Worm (Caenorhabditis elegans): ENCODE data around the gene B0547.2.
A peak's percentile ranks its signal among the peaks of the same experiment; 100 is the strongest.

The B0547.2 gene

DNA sequence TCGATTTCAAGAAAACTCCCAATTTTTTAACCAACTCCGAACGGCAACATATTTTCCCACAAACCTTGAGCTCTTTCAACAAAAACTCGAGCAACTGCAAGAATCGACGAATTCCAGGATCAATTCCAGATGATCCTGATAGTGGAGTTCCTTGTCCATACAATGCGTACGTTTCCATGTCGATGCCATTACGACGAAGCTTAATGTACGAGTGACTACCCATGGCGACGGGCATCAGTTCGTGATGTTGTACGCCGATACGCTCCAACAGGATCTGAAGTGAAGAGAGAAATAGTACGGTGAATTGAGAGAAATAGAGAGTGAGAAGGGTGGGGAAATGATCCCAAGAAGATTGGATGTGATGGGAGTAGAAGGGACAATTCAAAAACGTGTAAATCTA is 16.3 kb downstream of the B0547.2 start:
- TF ChIP-seq dao-5 (tag; optimal IDR thresholded peaks at IDR 0.05): no peak
- TF ChIP-seq him-1 (tag; optimal IDR thresholded peaks at IDR 0.05): no peak
- TF ChIP-seq W03F9.2 (tag; optimal IDR thresholded peaks at IDR 0.05): no peak

DNA sequence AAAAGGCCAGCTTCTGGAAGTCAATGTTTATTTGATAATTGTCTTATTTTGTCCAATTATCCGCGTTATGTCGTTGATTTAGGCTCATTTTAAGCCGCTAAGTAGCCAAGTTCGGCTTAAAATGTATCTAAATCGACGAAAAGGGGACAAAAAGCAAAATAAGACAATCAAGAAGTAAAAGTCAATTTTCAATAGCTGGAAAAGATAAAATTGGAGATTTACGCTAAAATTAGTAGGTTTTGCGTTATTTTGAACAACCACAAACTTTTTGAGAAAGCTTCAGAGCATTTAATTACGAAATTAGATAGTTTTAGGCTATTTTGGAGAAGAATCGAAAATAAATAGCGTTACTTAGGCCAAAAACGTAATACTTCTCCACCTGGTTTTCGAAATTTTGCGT is 17.1 kb downstream of the B0547.2 start:
- TF ChIP-seq dao-5 (tag; optimal IDR thresholded peaks at IDR 0.05) (no peak), him-1 (tag; optimal IDR thresholded peaks at IDR 0.05) (no peak), W03F9.2 (tag; optimal IDR thresholded peaks at IDR 0.05) (no peak)

DNA sequence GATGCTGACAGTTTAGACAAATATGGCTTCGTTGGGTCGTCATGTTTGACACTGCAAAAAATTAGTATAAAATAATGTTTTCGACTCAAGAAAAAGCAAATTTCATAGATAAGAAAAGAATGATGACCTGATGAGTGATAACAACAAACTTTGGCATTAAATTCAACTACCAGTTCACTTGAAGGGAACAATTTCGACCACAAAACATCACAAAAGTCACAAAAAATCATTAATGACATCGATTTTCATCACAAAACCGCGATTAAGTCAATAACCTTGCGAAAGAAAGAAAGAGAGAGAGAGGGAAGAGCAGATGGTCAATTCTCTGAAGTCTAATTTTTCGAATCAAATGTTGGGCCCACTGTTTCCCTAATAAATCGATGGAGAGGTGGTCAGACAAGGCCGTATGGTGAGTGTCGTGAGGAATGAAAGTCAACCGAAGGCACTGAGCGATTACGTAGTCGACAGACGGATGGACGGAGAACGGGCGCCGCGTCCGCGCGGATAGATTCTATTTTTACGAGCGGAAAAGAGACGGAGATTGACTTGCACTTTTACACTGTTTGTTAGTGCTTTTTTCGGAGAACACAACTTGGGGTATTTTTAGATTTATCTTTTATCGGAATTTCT is 18.7 kb downstream of the B0547.2 start, which contains the start of gene bec-1:
bec-1 (minus strand) TSS at position 51 of the 630 bp plus-strand sequence.
- TF ChIP-seq dao-5 (tag; optimal IDR thresholded peaks at IDR 0.05) (no peak), him-1 (tag; optimal IDR thresholded peaks at IDR 0.05) (no peak), W03F9.2 (tag; optimal IDR thresholded peaks at IDR 0.05) (no peak)

DNA sequence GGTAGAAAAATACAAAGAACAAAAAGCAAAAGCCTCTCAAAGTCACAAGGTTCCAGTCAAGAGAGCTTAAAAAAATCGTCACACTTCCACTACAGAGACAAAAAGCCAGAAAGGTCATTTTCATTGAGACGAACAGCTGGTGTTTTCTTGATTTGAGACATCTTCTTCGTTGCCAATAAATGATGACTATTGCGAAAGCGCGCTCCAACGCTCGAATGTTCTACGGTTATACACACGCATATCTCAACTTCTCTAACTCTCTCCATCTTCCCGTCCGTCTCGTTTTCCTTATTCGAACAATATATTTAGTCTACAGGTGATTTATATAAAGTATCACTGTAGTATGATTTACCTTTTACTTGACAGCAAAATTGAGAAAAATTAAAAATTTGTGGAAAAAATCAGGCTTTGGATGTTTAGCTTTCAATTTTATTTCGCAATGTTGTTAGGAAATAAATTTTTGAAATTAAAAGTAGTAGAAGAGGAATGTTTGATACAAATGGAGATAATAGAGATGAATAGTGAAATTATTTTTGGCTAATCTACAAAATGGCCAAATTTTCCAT is 19.6 kb downstream of the B0547.2 start:
- TF ChIP-seq W03F9.2 (tag; optimal IDR thresholded peaks at IDR 0.05) (peak; percentile 32), him-1 (tag; optimal IDR thresholded peaks at IDR 0.05) (no peak)

DNA sequence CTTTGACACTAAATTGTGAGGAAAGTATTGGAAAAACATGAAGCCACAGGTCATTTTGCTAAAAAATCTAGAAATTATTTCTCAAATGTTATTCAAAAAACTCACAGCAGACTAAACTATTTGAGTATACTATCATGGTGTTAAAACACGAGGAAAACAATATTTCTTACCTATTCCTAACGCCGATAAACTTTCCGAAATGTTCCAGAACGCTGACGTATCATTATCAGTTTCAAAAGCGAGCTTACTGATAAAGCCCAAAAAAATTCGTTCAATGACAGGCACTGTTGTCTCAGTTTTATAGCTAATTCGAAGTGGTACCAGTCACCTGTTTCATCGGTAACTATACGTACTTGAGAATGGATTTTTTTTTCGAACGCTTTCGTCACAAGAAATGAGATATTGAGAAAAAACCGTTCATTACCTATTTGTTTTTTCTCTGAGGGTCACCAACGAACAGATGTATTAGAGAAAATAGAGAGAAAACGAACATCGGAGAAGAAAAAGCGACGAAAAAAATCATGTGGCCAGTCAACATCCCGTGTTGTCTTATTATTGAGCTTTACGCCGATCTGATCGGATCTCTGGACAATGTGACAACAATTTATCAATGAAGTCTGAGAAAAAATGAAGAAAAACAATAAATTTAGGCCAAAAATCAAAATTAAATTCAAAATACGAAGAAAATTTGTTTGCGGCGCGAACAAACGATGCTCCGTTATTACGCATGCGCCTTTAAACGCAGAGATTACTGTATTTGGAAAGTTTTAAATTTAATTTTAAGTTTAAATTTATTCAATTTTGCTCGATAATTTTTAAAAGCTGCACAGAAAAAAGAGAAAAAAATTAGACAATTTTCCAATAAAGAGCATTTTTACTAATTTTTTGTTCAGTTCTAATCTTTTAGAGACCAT is 20.6 kb downstream of the B0547.2 start:
- peak; percentile 11 for TF ChIP-seq W03F9.2 (tag; optimal IDR thresholded peaks at IDR 0.05)
- no peak for TF ChIP-seq dao-5 (tag; optimal IDR thresholded peaks at IDR 0.05)
- TF ChIP-seq him-1 (tag; optimal IDR thresholded peaks at IDR 0.05): no peak

DNA sequence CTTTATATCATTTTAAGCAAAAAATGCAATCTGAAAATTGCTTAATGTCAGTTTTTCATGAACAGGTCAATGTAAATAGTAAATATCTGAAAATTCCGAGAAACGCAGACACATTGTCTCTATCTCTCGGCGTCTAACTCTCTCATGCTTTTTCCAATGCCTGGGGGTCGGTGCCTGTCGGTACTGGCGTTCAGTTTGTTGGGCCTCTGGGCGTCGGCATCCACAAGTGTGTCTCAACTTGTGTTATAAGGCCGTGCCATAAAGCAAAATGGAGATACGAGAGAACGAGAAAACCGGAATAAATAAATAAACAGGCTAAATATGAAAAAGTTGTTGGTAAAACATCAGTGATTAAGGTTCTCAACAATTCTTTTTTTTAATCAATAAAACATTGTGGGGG is 21.4 kb downstream of the B0547.2 start:
- TF ChIP-seq dao-5 (tag; optimal IDR thresholded peaks at IDR 0.05) (no peak), him-1 (tag; optimal IDR thresholded peaks at IDR 0.05) (no peak), W03F9.2 (tag; optimal IDR thresholded peaks at IDR 0.05) (no peak)

DNA sequence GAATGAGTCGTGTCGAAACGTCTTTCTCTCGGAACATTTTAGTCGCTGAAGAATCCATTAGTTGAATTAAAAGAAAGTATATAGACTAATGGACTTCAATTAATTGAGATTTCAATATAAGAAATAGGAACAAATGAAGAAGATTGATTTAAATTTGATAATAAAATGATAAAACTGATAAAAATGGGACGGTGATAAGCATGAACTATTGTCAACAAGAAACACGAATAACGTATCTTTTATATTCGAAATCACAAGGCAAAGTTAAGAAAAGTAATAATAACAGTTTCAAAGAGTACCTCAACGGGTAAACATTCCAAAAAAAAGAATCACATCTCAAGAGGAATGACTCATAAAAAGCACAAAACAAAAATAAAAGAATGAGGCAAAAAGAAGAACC is 23.7 kb downstream of the B0547.2 start, which contains the start of gene T19E7.6:
T19E7.6 (minus strand) TSS at position 45 of the 400 bp plus-strand sequence.
- TF ChIP-seq dao-5 (tag; optimal IDR thresholded peaks at IDR 0.05) (no peak), W03F9.2 (tag; optimal IDR thresholded peaks at IDR 0.05) (no peak), him-1 (tag; optimal IDR thresholded peaks at IDR 0.05) (no peak)

DNA sequence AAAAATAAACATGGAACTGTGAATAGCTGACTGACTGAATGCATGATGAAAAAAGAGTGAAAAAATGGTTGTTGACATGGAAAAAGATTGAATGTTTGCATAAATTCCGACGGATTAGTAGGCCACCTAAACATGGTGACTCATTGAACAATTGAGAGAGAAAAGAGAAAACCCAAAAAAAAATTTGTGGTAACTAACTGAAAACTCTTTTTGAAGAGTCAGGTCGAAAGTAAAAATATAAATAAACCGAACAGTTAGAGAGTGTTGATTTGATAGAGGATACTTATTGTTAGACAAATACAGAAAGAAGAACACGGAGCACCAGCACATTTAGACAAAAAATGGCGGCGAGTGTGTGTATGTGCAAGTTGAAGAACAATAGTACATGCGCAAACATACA is 25.5 kb downstream of the B0547.2 start:
- TF ChIP-seq him-1 (tag; optimal IDR thresholded peaks at IDR 0.05) (no peak), W03F9.2 (tag; optimal IDR thresholded peaks at IDR 0.05) (no peak), dao-5 (tag; optimal IDR thresholded peaks at IDR 0.05) (no peak)

DNA sequence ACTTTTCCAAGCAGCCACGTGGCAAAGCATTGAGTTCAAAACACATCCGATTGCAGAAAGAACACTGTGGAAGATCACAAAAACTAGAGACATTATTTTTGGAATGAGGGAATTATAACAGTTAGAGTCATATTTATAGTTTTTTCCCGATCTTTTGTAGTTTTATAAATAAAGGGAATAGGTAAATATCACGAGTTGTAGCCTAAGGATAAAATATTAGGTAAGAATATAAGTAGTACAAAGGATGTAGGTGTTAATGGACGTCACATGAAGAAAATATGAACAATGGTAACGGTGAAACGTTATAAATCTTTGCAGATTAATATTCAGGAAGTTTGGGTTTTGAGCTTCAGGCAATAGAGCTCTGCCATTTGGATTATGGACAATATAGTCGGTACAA is 28.6 kb downstream of the B0547.2 start, which contains the start of gene srd-5:
srd-5 (minus strand) TSS at position 101 of the 400 bp plus-strand sequence.
- no peak for TF ChIP-seq W03F9.2 (tag; optimal IDR thresholded peaks at IDR 0.05)

DNA sequence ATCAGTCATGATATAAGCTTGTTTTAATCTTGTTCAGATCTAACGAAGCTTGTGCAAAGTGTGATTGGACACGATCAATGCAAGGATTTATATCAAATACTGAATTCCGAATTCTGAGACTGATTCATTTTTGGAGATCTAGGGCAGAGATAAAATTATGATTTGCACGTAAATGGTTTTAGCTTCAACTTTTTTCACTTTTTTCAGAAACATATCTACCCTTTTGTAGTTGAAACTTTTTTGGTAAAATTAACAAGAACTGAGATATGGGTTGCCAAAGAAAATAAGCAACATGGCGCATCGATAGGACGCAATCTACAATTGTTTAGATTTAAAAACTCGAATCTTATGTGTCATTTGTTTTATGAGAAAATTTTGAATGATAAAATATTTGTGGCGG is 32.2 kb downstream of the B0547.2 start, which contains the start of gene C55C3.4:
C55C3.4 (minus strand) TSS at position 101 of the 400 bp plus-strand sequence.
- TF ChIP-seq him-1 (tag; optimal IDR thresholded peaks at IDR 0.05) (no peak), W03F9.2 (tag; optimal IDR thresholded peaks at IDR 0.05) (no peak), dao-5 (tag; optimal IDR thresholded peaks at IDR 0.05) (no peak)

DNA sequence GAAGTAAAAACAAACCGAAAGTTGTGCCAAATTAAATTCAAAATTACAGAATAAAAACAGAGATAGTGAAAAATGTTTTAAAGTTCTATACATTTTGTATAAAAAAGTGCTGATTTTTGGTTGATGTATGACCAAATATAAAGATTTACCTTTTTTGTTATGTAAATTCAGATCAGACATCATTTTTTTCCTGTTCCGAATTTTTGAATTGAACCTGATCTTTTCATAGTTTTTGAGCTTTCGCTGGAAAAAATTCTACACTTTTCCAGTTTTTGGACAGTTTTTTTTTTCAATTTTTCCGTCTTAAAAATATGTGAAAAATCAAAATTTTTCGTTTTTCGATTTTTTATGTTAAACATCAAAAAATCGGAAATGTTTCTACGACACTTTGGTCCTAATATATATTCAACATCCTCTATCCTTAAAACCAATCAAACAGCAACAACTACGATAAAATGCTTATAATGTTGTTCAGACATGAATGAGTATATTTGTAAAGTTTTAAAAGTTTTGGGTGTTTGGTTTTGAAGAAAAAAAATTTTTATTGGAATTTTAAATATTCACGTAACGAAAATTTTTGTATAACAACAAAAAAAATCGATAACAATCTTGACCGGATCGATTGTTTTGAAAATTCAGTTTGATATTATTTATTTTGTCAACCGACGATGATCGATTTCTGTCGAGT is 36.9 kb downstream of the B0547.2 start, which contains the start of the genes C55C3.7 and C55C3.6:
C55C3.7 (minus strand) TSS at position 101 of the 688 bp plus-strand sequence.
C55C3.6 (plus strand) TSS at position 638 of the 688 bp plus-strand sequence.
- TF ChIP-seq him-1 (tag; optimal IDR thresholded peaks at IDR 0.05): no peak
- TF ChIP-seq dao-5 (tag; optimal IDR thresholded peaks at IDR 0.05): no peak
- TF ChIP-seq W03F9.2 (tag; optimal IDR thresholded peaks at IDR 0.05): no peak

DNA sequence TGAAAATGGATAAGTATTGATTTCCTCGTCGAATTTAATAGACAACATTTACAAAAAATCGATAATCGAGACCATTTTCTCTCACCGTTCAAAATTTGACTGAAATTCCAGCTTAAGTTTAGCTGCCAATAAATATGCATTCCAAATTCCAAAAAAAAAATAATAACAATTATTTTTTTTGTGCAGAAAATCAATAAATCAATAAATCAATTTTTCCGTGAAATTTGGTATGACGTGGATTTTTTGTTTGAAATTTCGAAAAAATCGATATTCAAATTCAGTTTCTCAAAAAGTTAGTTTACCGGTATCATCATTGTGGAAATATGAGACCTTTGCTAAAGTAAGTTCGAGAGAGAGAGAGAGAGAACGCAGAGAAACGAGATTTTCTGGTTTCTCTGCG is 39.2 kb downstream of the B0547.2 start, which contains the start of gene C55C3.3:
C55C3.3 (plus strand) TSS at position 274 of the 400 bp plus-strand sequence.
- TF ChIP-seq dao-5 (tag; optimal IDR thresholded peaks at IDR 0.05): no peak
- TF ChIP-seq him-1 (tag; optimal IDR thresholded peaks at IDR 0.05): no peak
- no peak for TF ChIP-seq W03F9.2 (tag; optimal IDR thresholded peaks at IDR 0.05)
